Fruit fly (Drosophila melanogaster) whole organism, wandering third instar larva: Measurements from ENCODE around the gene Ccp84Ag.

Experiments
- CG32264 ChIP-seq: fragments of 200-800 bp; sonication (Bioruptor generic); optimal IDR thresholded peaks from 2 replicates; lab custom pipeline; 2016; ENCODE audit warnings: missing biosample characterization, missing genetic modification characterization
- Hnf4 ChIP-seq: fragments of 200-800 bp; sonication (Bioruptor generic); optimal IDR thresholded peaks from 2 replicates; lab custom pipeline; 2016; ENCODE audit warnings: missing biosample characterization, mild to moderate bottlenecking, missing genetic modification characterization
- Myc ChIP-seq: fragments of >200 bp; optimal IDR thresholded peaks from 2 replicates; lab custom pipeline; 2017
- N ChIP-seq: fragments of >200 bp; optimal IDR thresholded peaks from 2 replicates; lab custom pipeline; 2018; ENCODE audit warnings: missing biosample characterization, missing external identifiers, missing genetic modification characterization
- OdsH ChIP-seq: fragments of 200-800 bp; sonication (Bioruptor generic); optimal IDR thresholded peaks from 2 replicates; lab custom pipeline; 2016; ENCODE audit warnings: missing biosample characterization, mild to moderate bottlenecking, missing genetic modification characterization
- Sp1 ChIP-seq: fragments of 200-800 bp; sonication (Bioruptor generic); optimal IDR thresholded peaks from 3 replicates; lab custom pipeline; 2019; ENCODE audit warnings: missing biosample characterization, mild to moderate bottlenecking, missing genetic modification characterization, moderate library complexity
- dl ChIP-seq, 2 experiments: fragments of 175-275, 200-275 bp in 1 of 2; fragments of 200-275 bp in 1 of 2; sonication (Bioruptor generic); optimal IDR thresholded peaks; lab custom pipeline; 2018; ENCODE audit warnings: mild to moderate bottlenecking in 2 of 2, missing biosample characterization in 2 of 2, missing genetic modification characterization in 2 of 2, moderate library complexity in 2 of 2; ENCODE audit not compliant: partially characterized antibody in 2 of 2, insufficient read depth in 1 of 2
- ey ChIP-seq: fragments of 200-800 bp; sonication (Bioruptor generic); optimal IDR thresholded peaks from 2 replicates; lab custom pipeline; 2016; ENCODE audit warnings: missing biosample characterization, missing genetic modification characterization
- foxo ChIP-seq, 2 experiments: fragments of 200-800 bp; sonication (Bioruptor generic); optimal IDR thresholded peaks; 2 replicates in 1 of 2; 3 replicates in 1 of 2; lab custom pipeline; 2016 to 2017; ENCODE audit warnings: missing biosample characterization in 2 of 2, missing genetic modification characterization in 2 of 2
- jim ChIP-seq: fragments of 175-275, 200-325 bp; sonication (Bioruptor generic); optimal IDR thresholded peaks from 2 replicates; lab custom pipeline; 2016; ENCODE audit warnings: missing biosample characterization, mild to moderate bottlenecking, missing genetic modification characterization
- psq ChIP-seq: fragments of 200-800 bp; sonication (Bioruptor generic); optimal IDR thresholded peaks from 3 replicates; lab custom pipeline; 2017; ENCODE audit warnings: missing biosample characterization, mild to moderate bottlenecking, missing genetic modification characterization, moderate library complexity
- rgr ChIP-seq: fragments of 200-800 bp; sonication (Bioruptor generic); optimal IDR thresholded peaks from 3 replicates; lab custom pipeline; 2016; ENCODE audit warnings: missing biosample characterization, mild to moderate bottlenecking, missing genetic modification characterization
- tai ChIP-seq: sonication (Bioruptor generic); optimal IDR thresholded peaks from 2 replicates; lab custom pipeline; 2016; ENCODE audit warnings: missing biosample characterization, missing genetic modification characterization
- woc ChIP-seq: sonication (Bioruptor generic); optimal IDR thresholded peaks from 2 replicates; lab custom pipeline; 2016; ENCODE audit warnings: missing biosample characterization, mild to moderate bottlenecking, missing genetic modification characterization

Ccp84Ag gene

dm6 chr3R:6726119-6726518 lies 39.6 kb downstream of the Ccp84Ag start:
- no peak for TF ChIP-seq ey (GFP tag; lab: Kevin White, UChicago)
- TF ChIP-seq dl (GFP tag; optimal IDR thresholded peaks at IDR 0.05; lab: Kevin White, UChicago; ENCODE audit: insufficient read depth in 1 of 2, partially characterized antibody in 2 of 2): no peak
- TF ChIP-seq jim (GFP tag; lab: Kevin White, UChicago): no peak
- TF ChIP-seq tai (GFP tag; lab: Kevin White, UChicago): no peak
- TF ChIP-seq CG32264 (GFP tag; lab: Kevin White, UChicago): no peak
- no peak for TF ChIP-seq woc (GFP tag; lab: Kevin White, UChicago)
- TF ChIP-seq Sp1: no peak
- TF ChIP-seq psq: no peak
- no peak for TF ChIP-seq foxo (GFP tag; optimal IDR thresholded peaks at IDR 0.05; lab: Kevin White, UChicago)
- no peak for TF ChIP-seq Myc (lab: Kevin White, UChicago)
- no peak for TF ChIP-seq rgr (GFP tag; lab: Kevin White, UChicago)
- no peak for TF ChIP-seq OdsH (GFP tag; lab: Kevin White, UChicago)
- TF ChIP-seq N (GFP tag; lab: Kevin White, UChicago): no peak
- TF ChIP-seq Hnf4 (GFP tag; lab: Kevin White, UChicago): no peak

- TF ChIP-seq jim (GFP tag; lab: Kevin White, UChicago): no peak
These were observed 49.2 kb downstream of the Ccp84Ag start for dm6 chr3R:6735722-6736121.
